Fruit fly (Drosophila melanogaster) whole organism, wandering third instar larva: ENCODE measurements around the gene CG10286.

Source experiments
- Abd-B ChIP-seq: fragments of >200 bp; optimal IDR thresholded peaks from 2 replicates; lab custom pipeline; 2017; ENCODE audit warnings: missing biosample characterization, missing genetic modification characterization
- CG32264 ChIP-seq: fragments of 200-800 bp; sonication (Bioruptor generic); optimal IDR thresholded peaks from 2 replicates; lab custom pipeline; 2016; ENCODE audit warnings: missing biosample characterization, missing genetic modification characterization
- CG9705 ChIP-seq: fragments of 200-800 bp; sonication (Bioruptor generic); optimal IDR thresholded peaks from 2 replicates; lab custom pipeline; 2018; ENCODE audit warnings: missing biosample characterization, mild to moderate bottlenecking, missing genetic modification characterization
- CrebA ChIP-seq: fragments of 200-800 bp; sonication (Bioruptor generic); optimal IDR thresholded peaks from 2 replicates; lab custom pipeline; 2016; ENCODE audit warnings: missing biosample characterization, mild to moderate bottlenecking, missing genetic modification characterization, borderline replicate concordance
- Dfd ChIP-seq: fragments of >200 bp; optimal IDR thresholded peaks from 2 replicates; lab custom pipeline; 2017; ENCODE audit warnings: missing biosample characterization, missing genetic modification characterization
- Dif ChIP-seq: fragments of 200-275, 200-300 bp; sonication (Bioruptor generic); optimal IDR thresholded peaks from 2 replicates; lab custom pipeline; 2018; ENCODE audit warnings: missing biosample characterization, missing genetic modification characterization; ENCODE audit not compliant: partially characterized antibody
- GATAd ChIP-seq: sonication (Bioruptor generic); optimal IDR thresholded peaks from 2 replicates; lab custom pipeline; 2016; ENCODE audit warnings: missing biosample characterization, missing genetic modification characterization
- HLH106 ChIP-seq: fragments of 200-800 bp; optimal IDR thresholded peaks from 3 replicates; lab custom pipeline; 2019; ENCODE audit warnings: missing biosample characterization, mild to moderate bottlenecking, missing genetic modification characterization, moderate library complexity
- Hnf4 ChIP-seq: fragments of 200-800 bp; sonication (Bioruptor generic); optimal IDR thresholded peaks from 2 replicates; lab custom pipeline; 2016; ENCODE audit warnings: missing biosample characterization, mild to moderate bottlenecking, missing genetic modification characterization
- Hr78 ChIP-seq: fragments of >200 bp; optimal IDR thresholded peaks from 2 replicates; lab custom pipeline; 2017; ENCODE audit warnings: missing biosample characterization, missing genetic modification characterization
- Hr83 ChIP-seq: fragments of 200-300 bp; sonication (Bioruptor generic); optimal IDR thresholded peaks from 2 replicates; lab custom pipeline; 2016; ENCODE audit warnings: missing biosample characterization, mild to moderate bottlenecking, missing genetic modification characterization, moderate library complexity; ENCODE audit not compliant: poor library complexity, severe bottlenecking
- Mio ChIP-seq: sonication (Bioruptor generic); optimal IDR thresholded peaks from 2 replicates; lab custom pipeline; 2016; ENCODE audit warnings: missing biosample characterization, missing genetic modification characterization
- Myc ChIP-seq: fragments of >200 bp; optimal IDR thresholded peaks from 2 replicates; lab custom pipeline; 2017
- N ChIP-seq: fragments of >200 bp; optimal IDR thresholded peaks from 2 replicates; lab custom pipeline; 2018; ENCODE audit warnings: missing biosample characterization, missing external identifiers, missing genetic modification characterization
- OdsH ChIP-seq: fragments of 200-800 bp; sonication (Bioruptor generic); optimal IDR thresholded peaks from 2 replicates; lab custom pipeline; 2016; ENCODE audit warnings: missing biosample characterization, mild to moderate bottlenecking, missing genetic modification characterization
- Rel ChIP-seq, 2 experiments: fragments of 200-800 bp; sonication (Bioruptor generic) in 1 of 2; optimal IDR thresholded peaks; 2 replicates in 1 of 2; 3 replicates in 1 of 2; lab custom pipeline; 2016 to 2019; ENCODE audit warnings: mild to moderate bottlenecking in 2 of 2, missing biosample characterization in 2 of 2, missing genetic modification characterization in 2 of 2, moderate library complexity in 1 of 2
- Sp1 ChIP-seq: fragments of 200-800 bp; sonication (Bioruptor generic); optimal IDR thresholded peaks from 3 replicates; lab custom pipeline; 2019; ENCODE audit warnings: missing biosample characterization, mild to moderate bottlenecking, missing genetic modification characterization, moderate library complexity
- Vsx2 ChIP-seq: fragments of 200-300, 225-300 bp; sonication (Bioruptor generic); optimal IDR thresholded peaks from 2 replicates; lab custom pipeline; 2018; ENCODE audit warnings: missing biosample characterization, missing genetic modification characterization; ENCODE audit not compliant: partially characterized antibody
- br ChIP-seq: fragments of 200-800 bp; sonication (Bioruptor generic); optimal IDR thresholded peaks from 2 replicates; lab custom pipeline; 2016; ENCODE audit warnings: missing biosample characterization, missing genetic modification characterization
- brk ChIP-seq: fragments of 200-800 bp; sonication (Bioruptor generic); optimal IDR thresholded peaks from 2 replicates; lab custom pipeline; 2016; ENCODE audit warnings: missing biosample characterization, mild to moderate bottlenecking, missing genetic modification characterization
- dl ChIP-seq, 2 experiments: fragments of 175-275, 200-275 bp in 1 of 2; fragments of 200-275 bp in 1 of 2; sonication (Bioruptor generic); optimal IDR thresholded peaks; lab custom pipeline; 2018; ENCODE audit warnings: mild to moderate bottlenecking in 2 of 2, missing biosample characterization in 2 of 2, missing genetic modification characterization in 2 of 2, moderate library complexity in 2 of 2; ENCODE audit not compliant: partially characterized antibody in 2 of 2, insufficient read depth in 1 of 2
- dmrt93B ChIP-seq: fragments of 200-800 bp; sonication (Bioruptor generic); optimal IDR thresholded peaks from 2 replicates; lab custom pipeline; 2018; ENCODE audit warnings: missing biosample characterization, mild to moderate bottlenecking, missing genetic modification characterization
- dsf ChIP-seq: sonication (Bioruptor generic); optimal IDR thresholded peaks from 2 replicates; lab custom pipeline; 2016; ENCODE audit warnings: missing biosample characterization, missing genetic modification characterization, borderline replicate concordance
- ey ChIP-seq: fragments of 200-800 bp; sonication (Bioruptor generic); optimal IDR thresholded peaks from 2 replicates; lab custom pipeline; 2016; ENCODE audit warnings: missing biosample characterization, missing genetic modification characterization
- foxo ChIP-seq, 2 experiments: fragments of 200-800 bp; sonication (Bioruptor generic); optimal IDR thresholded peaks; 2 replicates in 1 of 2; 3 replicates in 1 of 2; lab custom pipeline; 2016 to 2017; ENCODE audit warnings: missing biosample characterization in 2 of 2, missing genetic modification characterization in 2 of 2
- fru ChIP-seq: fragments of 200-800 bp; sonication (Bioruptor generic); optimal IDR thresholded peaks from 3 replicates; lab custom pipeline; 2016; ENCODE audit warnings: missing biosample characterization, mild to moderate bottlenecking, missing genetic modification characterization
- h ChIP-seq: fragments of 200-800 bp; sonication (Bioruptor generic); optimal IDR thresholded peaks from 3 replicates; lab custom pipeline; 2016; ENCODE audit warnings: missing biosample characterization, mild to moderate bottlenecking, missing genetic modification characterization
- jim ChIP-seq: fragments of 175-275, 200-325 bp; sonication (Bioruptor generic); optimal IDR thresholded peaks from 2 replicates; lab custom pipeline; 2016; ENCODE audit warnings: missing biosample characterization, mild to moderate bottlenecking, missing genetic modification characterization
- lola ChIP-seq: fragments of >200 bp; optimal IDR thresholded peaks from 2 replicates; lab custom pipeline; 2017; ENCODE audit warnings: missing biosample characterization, missing genetic modification characterization
- pan ChIP-seq: fragments of >200 bp; optimal IDR thresholded peaks from 2 replicates; lab custom pipeline; 2017
- psq ChIP-seq: fragments of 200-800 bp; sonication (Bioruptor generic); optimal IDR thresholded peaks from 3 replicates; lab custom pipeline; 2017; ENCODE audit warnings: missing biosample characterization, mild to moderate bottlenecking, missing genetic modification characterization, moderate library complexity
- rgr ChIP-seq: fragments of 200-800 bp; sonication (Bioruptor generic); optimal IDR thresholded peaks from 3 replicates; lab custom pipeline; 2016; ENCODE audit warnings: missing biosample characterization, mild to moderate bottlenecking, missing genetic modification characterization
- sage ChIP-seq: fragments of 200-800 bp; sonication (Bioruptor generic); optimal IDR thresholded peaks from 2 replicates; lab custom pipeline; 2016; ENCODE audit warnings: missing biosample characterization, mild to moderate bottlenecking, missing genetic modification characterization
- sv ChIP-seq: fragments of 200-800 bp; sonication (Bioruptor generic); optimal IDR thresholded peaks from 3 replicates; lab custom pipeline; 2016; ENCODE audit warnings: missing biosample characterization, missing genetic modification characterization
- tai ChIP-seq: sonication (Bioruptor generic); optimal IDR thresholded peaks from 2 replicates; lab custom pipeline; 2016; ENCODE audit warnings: missing biosample characterization, missing genetic modification characterization
- usp ChIP-seq: fragments of >200 bp; optimal IDR thresholded peaks from 2 replicates; lab custom pipeline; 2017; ENCODE audit warnings: missing biosample characterization, missing genetic modification characterization
- woc ChIP-seq: sonication (Bioruptor generic); optimal IDR thresholded peaks from 2 replicates; lab custom pipeline; 2016; ENCODE audit warnings: missing biosample characterization, mild to moderate bottlenecking, missing genetic modification characterization

CG10286 gene

DNA sequence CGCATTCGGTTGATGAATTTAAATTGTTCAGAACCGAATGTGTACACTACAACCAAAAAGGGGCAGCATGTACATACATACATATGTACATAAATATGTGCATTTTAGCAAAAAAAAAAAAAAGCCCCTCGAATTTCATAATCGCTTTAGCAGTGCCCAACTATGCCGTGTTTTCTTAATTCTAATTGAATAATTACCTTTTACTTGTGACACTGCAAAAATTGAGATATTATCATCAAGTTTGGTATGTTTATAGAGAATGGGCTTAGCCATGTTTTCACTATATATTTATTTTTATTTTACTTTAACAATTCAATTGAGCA is 32.7 kb downstream of the CG10286 start:
- TF ChIP-seq tai: no peak
- no peak for TF ChIP-seq Rel (GFP tag; optimal IDR thresholded peaks at IDR 0.05; lab: Kevin White, UChicago)
- TF ChIP-seq Rel (tag; optimal IDR thresholded peaks at IDR 0.05; lab: Kevin White, UChicago): no peak
- TF ChIP-seq br (GFP tag; lab: Kevin White, UChicago): no peak
- peak; percentile 17 for TF ChIP-seq HLH106 (tag; lab: Kevin White, UChicago)
- no peak for TF ChIP-seq sage (GFP tag; lab: Kevin White, UChicago)
- TF ChIP-seq ey: peak; percentile 9
- no peak for TF ChIP-seq N (GFP tag; lab: Kevin White, UChicago)
- TF ChIP-seq rgr (GFP tag; lab: Kevin White, UChicago): peak; percentile 30
- TF ChIP-seq fru (GFP tag; lab: Kevin White, UChicago): peak; percentile 42
- TF ChIP-seq Mio (GFP tag; lab: Kevin White, UChicago): no peak
- peak in 1 of 2 experiments; percentile 3 for TF ChIP-seq foxo (GFP tag; optimal IDR thresholded peaks at IDR 0.05; lab: Kevin White, UChicago)
- TF ChIP-seq, all 38 proteins: peak for 5

DNA sequence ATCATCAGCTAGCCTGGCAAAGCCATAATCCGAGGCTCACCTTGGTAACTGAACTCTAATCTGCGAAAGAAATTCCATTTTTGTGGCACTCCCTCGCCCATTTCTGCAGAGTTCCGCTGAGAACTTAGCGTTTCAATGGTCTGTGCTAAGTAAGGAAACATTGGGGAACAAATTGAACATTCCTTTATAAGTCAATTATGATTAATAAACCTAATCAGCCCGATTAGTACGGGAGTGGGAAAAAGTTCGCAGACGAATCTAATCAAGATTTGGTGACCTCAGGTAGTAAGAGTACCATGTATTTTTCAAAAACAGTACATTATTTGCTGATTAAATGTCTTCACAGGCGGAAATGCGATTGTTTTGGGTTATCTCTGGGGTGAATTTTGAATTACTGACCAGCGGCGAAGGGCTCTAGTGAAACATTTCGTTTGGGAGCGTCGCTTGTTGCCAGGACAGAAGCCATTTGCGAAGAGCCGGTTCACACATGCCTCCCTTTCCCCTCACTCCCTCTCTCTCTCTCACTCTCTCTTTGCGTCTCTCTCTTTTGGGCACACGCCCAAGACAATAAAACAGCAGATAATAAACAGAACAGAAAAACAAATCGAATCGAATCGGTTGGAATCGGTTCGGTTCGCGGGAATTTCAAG is 33.9 kb downstream of the CG10286 start:
- TF ChIP-seq Hnf4 (GFP tag; lab: Kevin White, UChicago): no peak
- peak; percentile 48 for TF ChIP-seq psq
- TF ChIP-seq Rel (GFP tag; optimal IDR thresholded peaks at IDR 0.05; lab: Kevin White, UChicago): no peak
- peak; percentile 22 for TF ChIP-seq Rel (tag; optimal IDR thresholded peaks at IDR 0.05; lab: Kevin White, UChicago)
- no peak for TF ChIP-seq lola (GFP tag; lab: Kevin White, UChicago)
- peak in 1 of 2 experiments; percentile 10 for TF ChIP-seq foxo (GFP tag; optimal IDR thresholded peaks at IDR 0.05; lab: Kevin White, UChicago)
- TF ChIP-seq Dif (GFP tag; lab: Kevin White, UChicago): peak; percentile 43
- no peak for TF ChIP-seq usp (GFP tag; lab: Kevin White, UChicago)
- TF ChIP-seq brk (GFP tag; lab: Kevin White, UChicago): no peak
- TF ChIP-seq dmrt93B (GFP tag; lab: Kevin White, UChicago): no peak
- no peak for TF ChIP-seq CrebA (GFP tag; lab: Kevin White, UChicago)
- peak; percentile 76 for TF ChIP-seq h
- TF ChIP-seq Dfd (GFP tag; lab: Kevin White, UChicago): no peak
- no peak for TF ChIP-seq Abd-B (GFP tag; lab: Kevin White, UChicago)

dm6 chr3R:6403674-6404073 is 34.9 kb downstream of the CG10286 start:
- TF ChIP-seq Mio (GFP tag; lab: Kevin White, UChicago) (no peak), sv (GFP tag; lab: Kevin White, UChicago) (no peak), tai (no peak), Rel (GFP tag; optimal IDR thresholded peaks at IDR 0.05; lab: Kevin White, UChicago) (no peak), Rel (tag; optimal IDR thresholded peaks at IDR 0.05; lab: Kevin White, UChicago) (peak; percentile 34)

DNA sequence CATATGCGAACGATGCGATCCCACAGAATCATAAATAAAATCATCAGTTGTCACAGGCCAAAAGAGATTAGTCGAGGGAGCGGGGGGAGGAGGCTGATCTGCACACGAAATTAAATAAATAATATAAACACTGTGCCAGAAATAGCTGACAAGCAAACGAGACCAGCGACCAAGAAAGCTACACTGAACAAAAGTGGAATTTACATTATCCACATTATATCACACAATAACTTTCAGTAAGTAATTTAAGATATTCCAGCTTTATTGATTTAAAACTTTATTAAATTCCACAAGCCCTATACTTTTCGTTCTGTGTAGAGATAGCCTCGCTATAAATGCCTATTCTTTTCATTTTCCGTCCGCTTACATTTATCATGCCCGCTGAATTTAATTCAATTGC is 35.4 kb downstream of the CG10286 start:
- peak; percentile 83 for TF ChIP-seq rgr (GFP tag; lab: Kevin White, UChicago)
- no peak for TF ChIP-seq Vsx2 (GFP tag; lab: Kevin White, UChicago)
- TF ChIP-seq fru (GFP tag; lab: Kevin White, UChicago): peak; percentile 79
- no peak for TF ChIP-seq pan (lab: Kevin White, UChicago)
- TF ChIP-seq tai: peak; percentile 77
- peak; percentile 81 for TF ChIP-seq h
- no peak for TF ChIP-seq GATAd (GFP tag; lab: Kevin White, UChicago)
- no peak for TF ChIP-seq Mio (GFP tag; lab: Kevin White, UChicago)
- TF ChIP-seq CG9705 (GFP tag; lab: Kevin White, UChicago): no peak
- no peak for TF ChIP-seq Dif (GFP tag; lab: Kevin White, UChicago)
- peak; percentile 60 for TF ChIP-seq dmrt93B (GFP tag; lab: Kevin White, UChicago)
- TF ChIP-seq woc (GFP tag; lab: Kevin White, UChicago): peak; percentile 38
- no peak for TF ChIP-seq Dfd (GFP tag; lab: Kevin White, UChicago)
- no peak for TF ChIP-seq lola (GFP tag; lab: Kevin White, UChicago)
- TF ChIP-seq brk (GFP tag; lab: Kevin White, UChicago): peak; percentile 60
- peak; percentile 77 for TF ChIP-seq br (GFP tag; lab: Kevin White, UChicago)
- peak; percentile 76 for TF ChIP-seq Hnf4 (GFP tag; lab: Kevin White, UChicago)
- TF ChIP-seq N (GFP tag; lab: Kevin White, UChicago): no peak
- peak in 1 of 2 experiments; percentile 77 for TF ChIP-seq foxo (GFP tag; optimal IDR thresholded peaks at IDR 0.05; lab: Kevin White, UChicago)
- TF ChIP-seq dl (GFP tag; optimal IDR thresholded peaks at IDR 0.05; lab: Kevin White, UChicago; ENCODE audit: insufficient read depth in 1 of 2, partially characterized antibody in 2 of 2): no peak
- TF ChIP-seq CG32264: peak; percentile 34
- TF ChIP-seq sage (GFP tag; lab: Kevin White, UChicago): no peak
- peak; percentile 66 for TF ChIP-seq HLH106 (tag; lab: Kevin White, UChicago)
- TF ChIP-seq psq: peak; percentile 59
- TF ChIP-seq Sp1 (GFP tag; lab: Kevin White, UChicago): peak; percentile 45
- TF ChIP-seq sv (GFP tag; lab: Kevin White, UChicago): peak; percentile 75
- TF ChIP-seq Rel (GFP tag; optimal IDR thresholded peaks at IDR 0.05; lab: Kevin White, UChicago): no peak
- TF ChIP-seq Rel (tag; optimal IDR thresholded peaks at IDR 0.05; lab: Kevin White, UChicago): no peak
- TF ChIP-seq usp (GFP tag; lab: Kevin White, UChicago): no peak
- TF ChIP-seq Myc (lab: Kevin White, UChicago): no peak
- TF ChIP-seq dsf (GFP tag; lab: Kevin White, UChicago): peak; percentile 53
- TF ChIP-seq Abd-B (GFP tag; lab: Kevin White, UChicago): no peak
- no peak for TF ChIP-seq Hr78 (GFP tag; lab: Kevin White, UChicago)
- TF ChIP-seq ey: peak; percentile 84
- no peak for TF ChIP-seq CrebA (GFP tag; lab: Kevin White, UChicago)
- no peak for TF ChIP-seq jim (GFP tag; lab: Kevin White, UChicago)
- TF ChIP-seq Hr83 (GFP tag; lab: Kevin White, UChicago): no peak
- TF ChIP-seq OdsH (GFP tag; lab: Kevin White, UChicago): peak; percentile 80
